Worm (Caenorhabditis elegans) whole organism, mixed stage, embryonic: ENCODE results near the gene Y17G7B.23.

Experiments used
- ceh-43 ChIP-seq: fragments of 200-800 bp; sonication (Bioruptor generic); optimal IDR thresholded peaks from 2 replicates; lab custom pipeline; 2018; ENCODE audit warnings: mild to moderate bottlenecking, missing genetic modification characterization, moderate library complexity, missing compliant biosample characterization
- ces-1 ChIP-seq: fragments of 150-350 bp; optimal IDR thresholded peaks from 2 replicates; lab custom pipeline; 2014; ENCODE audit warnings: missing biosample characterization, missing genetic modification reagents, missing genetic modification characterization
- elt-3 ChIP-seq: fragments of 150-350 bp; optimal IDR thresholded peaks from 2 replicates; lab custom pipeline; 2014; ENCODE audit warnings: missing biosample characterization, missing genetic modification characterization
- hlh-1 ChIP-seq: fragments of 150-350 bp; optimal IDR thresholded peaks from 2 replicates; lab custom pipeline; 2014; ENCODE audit warnings: missing biosample characterization, missing genetic modification reagents, missing genetic modification characterization
- mep-1 ChIP-seq: fragments of 150-350 bp; optimal IDR thresholded peaks from 2 replicates; lab custom pipeline; 2017; ENCODE audit warnings: missing biosample characterization, missing genetic modification reagents, missing genetic modification characterization, inconsistent platforms
- nhr-2 ChIP-seq: fragments of 150-350 bp; optimal IDR thresholded peaks from 2 replicates; lab custom pipeline; 2014; ENCODE audit warnings: missing biosample characterization, missing genetic modification characterization
- nhr-76 ChIP-seq: sonication (generic microtip); optimal IDR thresholded peaks from 2 replicates; lab custom pipeline; 2017; ENCODE audit warnings: missing biosample characterization, missing genetic modification characterization
- sptf-1 ChIP-seq: sonication (generic microtip); optimal IDR thresholded peaks from 2 replicates; lab custom pipeline; 2017; ENCODE audit warnings: mild to moderate bottlenecking, missing genetic modification characterization, moderate library complexity, missing compliant biosample characterization
- tbx-8 ChIP-seq: fragments of 200-800 bp; sonication (Bioruptor generic); optimal IDR thresholded peaks from 2 replicates; lab custom pipeline; 2018; ENCODE audit warnings: mild to moderate bottlenecking, missing genetic modification characterization, moderate library complexity, missing compliant biosample characterization
- unc-120 ChIP-seq: sonication (generic microtip); optimal IDR thresholded peaks from 2 replicates; lab custom pipeline; 2017; ENCODE audit warnings: missing genetic modification characterization, missing compliant biosample characterization; ENCODE audit not compliant: poor library complexity, severe bottlenecking
- unc-39 ChIP-seq: fragments of 150-350 bp; optimal IDR thresholded peaks from 2 replicates; lab custom pipeline; 2014; ENCODE audit warnings: missing biosample characterization, missing genetic modification characterization
- unc-62 ChIP-seq: fragments of 150-350 bp; optimal IDR thresholded peaks from 2 replicates; lab custom pipeline; 2014; ENCODE audit warnings: missing biosample characterization, missing genetic modification reagents, missing genetic modification characterization
- ztf-11 ChIP-seq: fragments of 150-350 bp; optimal IDR thresholded peaks from 2 replicates; lab custom pipeline; 2014; ENCODE audit warnings: missing biosample characterization, missing genetic modification characterization

- TF ChIP-seq sptf-1 (tag; lab: Kevin White, UChicago) (peak; percentile 90), unc-120 (tag; lab: Kevin White, UChicago) (peak; percentile 88), ces-1 (GFP tag; lab: Kevin White, UChicago) (peak; percentile 82), mep-1 (tag; lab: Kevin White, UChicago) (peak; percentile 86), unc-62 (GFP tag; lab: Kevin White, UChicago) (peak; percentile 68), ceh-43 (GFP tag; lab: Kevin White, UChicago) (no peak), hlh-1 (tag; lab: Kevin White, UChicago) (peak; percentile 83), ztf-11 (peak; percentile 41), tbx-8 (GFP tag; lab: Kevin White, UChicago) (peak; percentile 57), nhr-76 (tag; lab: Kevin White, UChicago) (no peak), nhr-2 (tag; lab: Kevin White, UChicago) (no peak), unc-39 (no peak), elt-3 (tag; lab: Kevin White, UChicago) (no peak)
Measured at ce11 chrII:11967507-11968127, 31.4 kb upstream of the Y17G7B.23 start, which contains the start of gene W03C9.5.
